Worm (Caenorhabditis elegans): ENCODE data around the gene srlf-12.
A peak's percentile ranks its signal among the peaks of the same experiment; 100 is the strongest.

The srlf-12 gene

DNA sequence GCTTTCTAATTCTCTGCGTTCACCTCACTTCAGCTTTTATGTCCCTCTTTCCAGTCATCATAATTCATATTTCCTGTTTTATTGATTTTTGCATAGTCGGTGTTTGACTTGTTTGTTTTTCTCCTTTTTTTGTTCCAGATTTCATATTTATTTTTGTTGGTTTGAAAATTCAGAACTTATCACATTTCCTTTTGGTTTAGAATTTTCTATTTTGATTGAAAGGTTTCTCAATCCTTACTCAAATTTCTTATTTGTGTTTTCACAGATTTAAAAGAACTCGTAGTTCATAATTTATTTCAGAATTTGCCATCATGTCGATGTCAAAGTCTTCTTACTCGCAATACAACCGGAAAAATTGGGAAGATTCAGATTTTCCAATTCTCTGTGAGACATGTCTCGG is 30.8 kb downstream of the srlf-12 start, which contains the start of gene rbm-22:
rbm-22 (plus strand) TSS at position 301 of the 400 bp plus-strand sequence.
- TF ChIP-seq elt-1 (tag; optimal IDR thresholded peaks at IDR 0.05) (no peak), F13H6.1 (tag; optimal IDR thresholded peaks at IDR 0.05) (no peak), peb-1 (tag; optimal IDR thresholded peaks at IDR 0.05) (no peak), nhr-77 (tag; optimal IDR thresholded peaks at IDR 0.05) (no peak), lin-11 (tag; optimal IDR thresholded peaks at IDR 0.05) (no peak), nhr-129 (tag; optimal IDR thresholded peaks at IDR 0.05) (no peak), ztf-4 (tag; optimal IDR thresholded peaks at IDR 0.05) (no peak), skn-1 (tag; optimal IDR thresholded peaks at IDR 0.05) (no peak), mbf-1 (tag; optimal IDR thresholded peaks at IDR 0.05) (no peak), fos-1 (tag; optimal IDR thresholded peaks at IDR 0.05) (no peak), mab-5 (tag; optimal IDR thresholded peaks at IDR 0.05) (no peak), ceh-82 (tag; optimal IDR thresholded peaks at IDR 0.05) (no peak), gmeb-1 (tag; optimal IDR thresholded peaks at IDR 0.05) (no peak), egl-27 (tag; optimal IDR thresholded peaks at IDR 0.05) (no peak), R02D3.7 (tag; optimal IDR thresholded peaks at IDR 0.05) (no peak), nhr-10 (tag; optimal IDR thresholded peaks at IDR 0.05) (no peak), unc-39 (tag; optimal IDR thresholded peaks at IDR 0.05) (no peak), lin-13 (GFP tag; optimal IDR thresholded peaks at IDR 0.05) (no peak), dmd-4 (tag; optimal IDR thresholded peaks at IDR 0.05) (no peak), unc-62 (GFP tag; optimal IDR thresholded peaks at IDR 0.05) (no peak)

DNA sequence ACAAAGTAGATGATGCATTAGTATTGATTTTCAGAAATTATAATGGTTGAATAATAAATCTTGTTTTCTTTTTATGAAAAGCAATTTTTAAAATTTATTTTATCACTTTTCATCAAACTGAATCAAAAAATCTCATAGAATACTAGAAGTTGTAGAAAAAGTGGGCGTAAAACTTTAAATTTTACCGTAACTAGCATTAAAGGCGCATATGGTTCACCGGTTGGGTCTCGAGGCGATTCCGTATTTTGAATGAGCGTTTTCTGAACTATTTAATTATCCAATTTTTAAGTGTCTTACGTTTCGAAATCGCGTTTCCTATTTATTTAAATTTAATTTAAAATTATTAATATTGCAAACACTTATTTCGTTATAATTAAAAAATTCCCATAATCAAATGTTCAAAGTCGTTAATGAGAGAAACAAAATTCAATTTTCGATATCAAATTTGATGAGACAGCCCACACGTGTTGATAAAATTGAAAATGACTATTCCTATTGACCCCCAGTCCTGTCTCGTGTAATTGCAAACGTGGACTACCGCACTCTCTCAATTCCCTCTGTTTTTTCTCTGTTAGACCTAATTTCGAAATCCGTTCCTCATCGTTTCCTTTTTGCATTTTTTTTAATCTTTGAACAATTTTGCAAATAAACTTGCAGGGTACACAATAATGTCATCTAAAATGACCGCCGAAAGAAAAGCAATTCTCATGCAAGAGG is 33.4 kb downstream of the srlf-12 start, which contains the start of the genes T11G6.2 and hars-1:
T11G6.2 (minus strand) TSS at position 197 of the 717 bp plus-strand sequence.
hars-1 (plus strand) TSS at position 658 of the 717 bp plus-strand sequence.
- TF ChIP-seq C34F6.9 (tag; optimal IDR thresholded peaks at IDR 0.05) (peak; percentile 31), nhr-6 (tag; optimal IDR thresholded peaks at IDR 0.05) (no peak), ztf-4 (tag; optimal IDR thresholded peaks at IDR 0.05) (no peak), fos-1 (tag; optimal IDR thresholded peaks at IDR 0.05) (peak; percentile 88), nhr-129 (tag; optimal IDR thresholded peaks at IDR 0.05) (peak; percentile 63), lsy-2 (tag; optimal IDR thresholded peaks at IDR 0.05) (peak in 1 of 2 experiments; percentile 32), crh-2 (tag; optimal IDR thresholded peaks at IDR 0.05) (peak; percentile 64), ztf-1 (GFP tag; conservative IDR thresholded peaks at IDR 0.05) (no peak), ZK546.5 (tag; optimal IDR thresholded peaks at IDR 0.05) (no peak), unc-55 (GFP tag; optimal IDR thresholded peaks at IDR 0.05) (peak; percentile 47), ceh-82 (tag; optimal IDR thresholded peaks at IDR 0.05) (no peak), nhr-10 (tag; optimal IDR thresholded peaks at IDR 0.05) (no peak)

DNA sequence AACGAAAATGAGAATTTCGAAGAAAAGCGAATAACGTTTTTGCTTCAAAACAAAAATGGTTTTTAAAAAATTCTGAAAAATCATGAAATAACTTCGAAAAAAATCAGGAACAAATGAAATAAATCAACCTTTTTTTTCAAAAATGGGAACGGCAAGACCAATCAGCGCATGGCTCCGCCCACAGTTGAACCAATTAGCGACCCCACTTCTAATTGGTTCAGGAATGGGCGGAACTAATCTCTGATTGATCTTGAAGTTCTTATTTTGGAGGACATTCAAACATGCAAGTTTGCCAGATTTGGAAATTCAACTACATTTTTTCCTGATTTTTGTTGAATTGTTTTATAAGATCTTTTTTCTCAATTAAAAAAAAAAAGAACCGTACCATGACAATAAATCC is 35.9 kb downstream of the srlf-12 start:
- TF ChIP-seq aly-2 (tag; optimal IDR thresholded peaks at IDR 0.05) (no peak), nhr-77 (tag; optimal IDR thresholded peaks at IDR 0.05) (no peak), gmeb-1 (tag; optimal IDR thresholded peaks at IDR 0.05) (no peak), lin-39 (tag; optimal IDR thresholded peaks at IDR 0.05) (no peak), crh-2 (tag; optimal IDR thresholded peaks at IDR 0.05) (no peak), nhr-237 (tag; optimal IDR thresholded peaks at IDR 0.05) (no peak), sma-3 (GFP tag; optimal IDR thresholded peaks at IDR 0.05) (no peak), mab-5 (tag; optimal IDR thresholded peaks at IDR 0.05) (no peak), ceh-16 (tag; optimal IDR thresholded peaks at IDR 0.05) (no peak), lin-11 (tag; optimal IDR thresholded peaks at IDR 0.05) (no peak), skn-1 (tag; optimal IDR thresholded peaks at IDR 0.05) (no peak)

DNA sequence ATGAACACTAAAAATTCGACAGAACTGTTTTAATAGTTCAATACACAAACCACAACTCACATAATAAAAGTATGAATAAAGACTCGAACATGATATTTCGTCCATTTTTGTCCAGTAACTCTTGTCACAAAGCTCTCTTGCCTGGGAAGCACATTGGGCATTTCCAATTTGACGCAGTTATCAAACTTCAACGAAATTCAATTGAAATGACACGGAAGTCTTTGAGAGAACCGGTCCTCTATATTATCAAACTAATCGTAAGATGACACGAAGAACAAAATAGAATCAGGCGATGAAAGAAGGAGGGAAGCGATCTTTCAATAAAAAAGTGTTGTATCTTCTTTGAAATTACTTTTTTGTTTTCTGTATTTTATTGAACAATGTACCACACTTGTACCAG is 36.8 kb downstream of the srlf-12 start, which contains the start of gene T11G6.3:
T11G6.3 (minus strand) TSS at position 189 of the 400 bp plus-strand sequence.
- TF ChIP-seq nhr-25 (tag; optimal IDR thresholded peaks at IDR 0.05) (peak; percentile 25), blmp-1 (tag; optimal IDR thresholded peaks at IDR 0.05; ENCODE audit: insufficient read depth) (no peak), nhr-129 (tag; optimal IDR thresholded peaks at IDR 0.05) (no peak), sem-4 (tag; optimal IDR thresholded peaks at IDR 0.05) (no peak), lsy-2 (tag; optimal IDR thresholded peaks at IDR 0.05) (no peak)

Measured in whole organism, L2 larva.